Fruit fly (Drosophila melanogaster): Measurements from ENCODE around the gene CG42488.
A peak's percentile ranks its signal among the peaks of the same experiment; 100 is the strongest.

CG42488 gene

dm6 chr3R:25515450-25516288 is 32.8 kb downstream of the CG42488 start, which contains the start of gene msi (continued):
- TF ChIP-seq Myc (optimal IDR thresholded peaks at IDR 0.05): no peak
- TF ChIP-seq sv (GFP tag; optimal IDR thresholded peaks at IDR 0.05): peak; percentile 77

- no peak for TF ChIP-seq tai (GFP tag; optimal IDR thresholded peaks at IDR 0.05)
- no peak for TF ChIP-seq usp (GFP tag; optimal IDR thresholded peaks at IDR 0.05)
- TF ChIP-seq Hr83 (GFP tag; optimal IDR thresholded peaks at IDR 0.05; ENCODE audit: poor library complexity, severe bottlenecking): no peak
- no peak for TF ChIP-seq Myc (optimal IDR thresholded peaks at IDR 0.05)
- no peak for TF ChIP-seq Vsx2 (GFP tag; optimal IDR thresholded peaks at IDR 0.05; ENCODE audit: partially characterized antibody)
- no peak for TF ChIP-seq sage (GFP tag; optimal IDR thresholded peaks at IDR 0.05)
Measured at dm6 chr3R:25517521-25517920, 34.6 kb downstream of the CG42488 start.

- peak; percentile 42 for TF ChIP-seq Hr83 (GFP tag; optimal IDR thresholded peaks at IDR 0.05; ENCODE audit: poor library complexity, severe bottlenecking)
- peak; percentile 67 to 89 for TF ChIP-seq dl (GFP tag; optimal IDR thresholded peaks at IDR 0.05; ENCODE audit: insufficient read depth in 1 of 2, partially characterized antibody in 2 of 2)
- peak; percentile 27 for TF ChIP-seq Sp1 (GFP tag; optimal IDR thresholded peaks at IDR 0.05)
- no peak for TF ChIP-seq Mio (GFP tag; optimal IDR thresholded peaks at IDR 0.05)
- peak; percentile 58 for TF ChIP-seq Vsx2 (GFP tag; optimal IDR thresholded peaks at IDR 0.05; ENCODE audit: partially characterized antibody)
- TF ChIP-seq Rel (GFP tag; optimal IDR thresholded peaks at IDR 0.05): peak; percentile 27
- TF ChIP-seq Rel (tag; optimal IDR thresholded peaks at IDR 0.05): no peak
- peak; percentile 85 for TF ChIP-seq Dif (GFP tag; optimal IDR thresholded peaks at IDR 0.05; ENCODE audit: partially characterized antibody)
- no peak for TF ChIP-seq Hr78 (GFP tag; optimal IDR thresholded peaks at IDR 0.05)
- TF ChIP-seq Jra (GFP tag; optimal IDR thresholded peaks at IDR 0.05): peak; percentile 59
Measured at dm6 chr3R:25518099-25518567, 35.2 kb downstream of the CG42488 start.

dm6 chr3R:25518584-25518983 is 35.7 kb downstream of the CG42488 start:
- TF ChIP-seq Dfd (GFP tag; optimal IDR thresholded peaks at IDR 0.05): peak; percentile 41
- no peak for TF ChIP-seq CG32264 (GFP tag; optimal IDR thresholded peaks at IDR 0.05)
- peak; percentile 53 for TF ChIP-seq psq (GFP tag; optimal IDR thresholded peaks at IDR 0.05)
- no peak for TF ChIP-seq sv (GFP tag; optimal IDR thresholded peaks at IDR 0.05)

dm6 chr3R:25519465-25520071 is 36.7 kb downstream of the CG42488 start:
- peak; percentile 12 for TF ChIP-seq tai (GFP tag; optimal IDR thresholded peaks at IDR 0.05)
- TF ChIP-seq h (GFP tag; optimal IDR thresholded peaks at IDR 0.05): no peak

- TF ChIP-seq Rel (GFP tag; optimal IDR thresholded peaks at IDR 0.05) (no peak), Rel (tag; optimal IDR thresholded peaks at IDR 0.05) (no peak), dsf (GFP tag; optimal IDR thresholded peaks at IDR 0.05; ENCODE audit: borderline replicate concordance) (no peak), Mio (GFP tag; optimal IDR thresholded peaks at IDR 0.05) (no peak), Myc (optimal IDR thresholded peaks at IDR 0.05) (no peak), HLH106 (tag; optimal IDR thresholded peaks at IDR 0.05) (no peak), Hnf4 (GFP tag; optimal IDR thresholded peaks at IDR 0.05) (no peak), N (GFP tag; optimal IDR thresholded peaks at IDR 0.05) (no peak), usp (GFP tag; optimal IDR thresholded peaks at IDR 0.05) (no peak), Vsx2 (GFP tag; optimal IDR thresholded peaks at IDR 0.05; ENCODE audit: partially characterized antibody) (no peak), CG9705 (GFP tag; optimal IDR thresholded peaks at IDR 0.05) (no peak), Dfd (GFP tag; optimal IDR thresholded peaks at IDR 0.05) (no peak), OdsH (GFP tag; optimal IDR thresholded peaks at IDR 0.05) (no peak), h (GFP tag; optimal IDR thresholded peaks at IDR 0.05) (no peak), pan (optimal IDR thresholded peaks at IDR 0.05) (no peak), dmrt93B (GFP tag; optimal IDR thresholded peaks at IDR 0.05) (no peak), sage (GFP tag; optimal IDR thresholded peaks at IDR 0.05) (no peak)
Measured at dm6 chr3R:25529289-25529688, 46.4 kb downstream of the CG42488 start.
